Worm (Caenorhabditis elegans): Measurements from ENCODE around the gene C27A7.3.

- TF ChIP-seq cog-1 (tag; optimal IDR thresholded peaks at IDR 0.05): no peak
- TF ChIP-seq ztf-23 (GFP tag; IDR thresholded peaks at IDR 0.05): no peak
- no peak for TF ChIP-seq flt-1 (GFP tag; IDR thresholded peaks at IDR 0.05)
- no peak for TF ChIP-seq ref-1 (GFP tag; conservative IDR thresholded peaks at IDR 0.05)
- TF ChIP-seq ztf-29 (GFP tag; IDR thresholded peaks at IDR 0.05): no peak
- TF ChIP-seq T22C8.4 (GFP tag; IDR thresholded peaks at IDR 0.05): no peak
- TF ChIP-seq tab-1 (GFP tag; IDR thresholded peaks at IDR 0.05): no peak
- TF ChIP-seq klf-2 (GFP tag; conservative IDR thresholded peaks at IDR 0.05): no peak
- no peak for TF ChIP-seq med-1 (GFP tag; optimal IDR thresholded peaks at IDR 0.05; ENCODE audit: insufficient read depth)
Measured at ce11 chrV:12115150-12115549, 25.6 kb upstream of the C27A7.3 start.
